Worm (Caenorhabditis elegans) whole organism, mixed stage, embryonic: ENCODE data around the gene sre-30.

ENCODE experiments used
- bed-3 ChIP-seq: fragments of 200-800 bp; sonication (Bioruptor generic); optimal IDR thresholded peaks from 3 replicates; lab custom pipeline; 2018; ENCODE audit warnings: mild to moderate bottlenecking, missing genetic modification characterization, moderate library complexity, missing compliant biosample characterization
- blmp-1 ChIP-seq: fragments of 150-350 bp; optimal IDR thresholded peaks from 2 replicates; lab custom pipeline; 2014; ENCODE audit warnings: missing biosample characterization, missing genetic modification characterization
- ceh-39 ChIP-seq: fragments of 150-350 bp; optimal IDR thresholded peaks from 2 replicates; lab custom pipeline; 2014; ENCODE audit warnings: missing biosample characterization, missing genetic modification characterization
- hlh-1 ChIP-seq: fragments of 150-350 bp; optimal IDR thresholded peaks from 2 replicates; lab custom pipeline; 2014; ENCODE audit warnings: missing biosample characterization, missing genetic modification reagents, missing genetic modification characterization
- lin-13 ChIP-seq: fragments of 150-350 bp; optimal IDR thresholded peaks from 2 replicates; lab custom pipeline; 2014; ENCODE audit warnings: missing biosample characterization, missing genetic modification characterization
- lsy-2 ChIP-seq: fragments of 150-350 bp; optimal IDR thresholded peaks from 2 replicates; lab custom pipeline; 2014; ENCODE audit warnings: missing biosample characterization, missing genetic modification characterization
- mep-1 ChIP-seq: fragments of 150-350 bp; optimal IDR thresholded peaks from 2 replicates; lab custom pipeline; 2017; ENCODE audit warnings: missing biosample characterization, missing genetic modification reagents, missing genetic modification characterization, inconsistent platforms
- nhr-12 ChIP-seq: fragments of 150-350 bp; optimal IDR thresholded peaks from 2 replicates; lab custom pipeline; 2014; ENCODE audit warnings: missing biosample characterization, missing genetic modification characterization
- pha-4 ChIP-seq: fragments of 150-350 bp; optimal IDR thresholded peaks from 2 replicates; lab custom pipeline; 2018; ENCODE audit warnings: missing biosample characterization, missing genetic modification reagents, missing genetic modification characterization
- snpc-4 ChIP-seq: fragments of 150-350 bp; optimal IDR thresholded peaks from 2 replicates; lab custom pipeline; 2014; ENCODE audit warnings: missing biosample characterization, missing genetic modification characterization
- unc-62 ChIP-seq: fragments of 150-350 bp; optimal IDR thresholded peaks from 2 replicates; lab custom pipeline; 2014; ENCODE audit warnings: missing biosample characterization, missing genetic modification reagents, missing genetic modification characterization
- zip-8 ChIP-seq: fragments of 150-350 bp; optimal IDR thresholded peaks from 2 replicates; lab custom pipeline; 2014; ENCODE audit warnings: missing biosample characterization, missing genetic modification characterization
- ztf-11 ChIP-seq: fragments of 150-350 bp; optimal IDR thresholded peaks from 2 replicates; lab custom pipeline; 2014; ENCODE audit warnings: missing biosample characterization, missing genetic modification characterization

DNA sequence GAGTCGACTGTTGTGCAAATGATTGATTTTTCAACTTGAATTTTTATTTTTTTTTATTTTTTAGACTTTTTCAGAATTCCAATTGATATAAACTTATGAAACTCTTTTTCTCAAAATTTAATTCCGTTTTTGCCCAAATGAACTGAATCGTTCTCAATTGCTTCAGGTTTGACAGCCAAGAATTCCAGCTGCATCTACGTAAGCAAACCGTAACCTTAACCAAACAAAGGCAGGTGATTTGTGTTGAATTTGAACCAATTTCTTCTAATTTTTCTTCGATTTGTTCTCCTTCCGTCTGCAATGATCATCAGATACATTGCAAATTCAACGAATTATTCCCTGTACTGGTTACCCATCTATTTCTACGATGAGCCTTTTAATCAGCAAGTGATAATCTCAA is 43.6 kb upstream of the sre-30 start, which contains the start of gene sre-34:
- TF ChIP-seq unc-62 (GFP tag; lab: Kevin White, UChicago) = no peak
- TF ChIP-seq blmp-1 (tag; lab: Kevin White, UChicago) = no peak
- no peak for TF ChIP-seq snpc-4 (tag; lab: Kevin White, UChicago)
- no peak for TF ChIP-seq pha-4
- TF ChIP-seq lsy-2 (tag; lab: Kevin White, UChicago) = no peak
- TF ChIP-seq hlh-1 (tag; lab: Kevin White, UChicago) = no peak
- TF ChIP-seq ztf-11 (tag; lab: Kevin White, UChicago) = no peak
- TF ChIP-seq ceh-39 = no peak
- TF ChIP-seq lin-13 (tag; lab: Kevin White, UChicago) = no peak
- TF ChIP-seq mep-1 (tag; lab: Kevin White, UChicago) = no peak
- TF ChIP-seq bed-3 (GFP tag; lab: Kevin White, UChicago) = no peak
- no peak for TF ChIP-seq nhr-12 (tag; lab: Kevin White, UChicago)
- no peak for TF ChIP-seq zip-8
